Worm (Caenorhabditis elegans) whole organism, L4/young adult: ENCODE measurements around the gene unc-64.

Experiments
- W03F9.2 ChIP-seq: fragments of 150-350 bp; optimal IDR thresholded peaks from 2 replicates; lab custom pipeline; 2014; ENCODE audit warnings: missing biosample characterization, missing genetic modification characterization
- dao-5 ChIP-seq: sonication (generic microtip); optimal IDR thresholded peaks from 2 replicates; lab custom pipeline; 2016; ENCODE audit warnings: missing genotype, missing genetic modification characterization, moderate library complexity, missing compliant biosample characterization
- him-1 ChIP-seq: sonication (generic microtip); optimal IDR thresholded peaks from 2 replicates; lab custom pipeline; 2016; ENCODE audit warnings: missing genotype, missing genetic modification reagents, missing genetic modification characterization, missing compliant biosample characterization

- TF ChIP-seq him-1 (tag; lab: Kevin White, UChicago), result no peak
- TF ChIP-seq W03F9.2 (tag; lab: Kevin White, UChicago), result no peak
- TF ChIP-seq dao-5 (tag; lab: Kevin White, UChicago), result no peak
These were observed 28.5 kb downstream of the unc-64 start for ce11 chrIII:13305537-13305936.
